Fruit fly (Drosophila melanogaster): ENCODE measurements around the gene CAH2.

Gene CAH2

dm6 chr3L:12131918-12132317, 45.5 kb upstream of the CAH2 start, which contains the start of gene DEF8 (continued):
- TF ChIP-seq Doc2 (GFP tag; IDR thresholded peaks at IDR 0.05) (no peak), CG17385 (GFP tag; optimal IDR thresholded peaks at IDR 0.05) (peak; percentile 81), CG5953 (GFP tag; IDR thresholded peaks at IDR 0.05) (peak; percentile 77), CG7786 (GFP tag; optimal IDR thresholded peaks at IDR 0.05) (peak; percentile 3), nerfin-1 (tag; optimal IDR thresholded peaks at IDR 0.05) (peak; percentile 88), CG32532 (GFP tag; IDR thresholded peaks at IDR 0.05) (peak; percentile 85), hb (GFP tag; IDR thresholded peaks at IDR 0.05; ENCODE audit: partially characterized antibody) (no peak), kah (GFP tag; optimal IDR thresholded peaks at IDR 0.05) (peak; percentile 100), Lim3 (GFP tag; IDR thresholded peaks at IDR 0.05) (peak; percentile 42; the same call in 1 of the 2 replicates), E2f2 (GFP tag; IDR thresholded peaks at IDR 0.05) (peak; percentile 71), Myb (GFP tag; optimal IDR thresholded peaks at IDR 0.05) (peak; percentile 4), ftz-f1 (GFP tag; optimal IDR thresholded peaks at IDR 0.05) (peak; percentile 94), CG11093 (GFP tag; IDR thresholded peaks at IDR 0.05) (peak; percentile 30; the same call in 1 of the 3 replicates), CG12942 (GFP tag; optimal IDR thresholded peaks at IDR 0.05) (peak; percentile 77), CG11456 (GFP tag; IDR thresholded peaks at IDR 0.05) (peak; percentile 78), btn (GFP tag; optimal IDR thresholded peaks at IDR 0.05) (no peak), lilli (GFP tag; optimal IDR thresholded peaks at IDR 0.05) (peak; percentile 76), pfk (GFP tag; optimal IDR thresholded peaks at IDR 0.05) (no peak), CG1832 (GFP tag; optimal IDR thresholded peaks at IDR 0.05) (no peak), CG12219 (GFP tag; optimal IDR thresholded peaks at IDR 0.05) (peak; percentile 49), disco-r (GFP tag; optimal IDR thresholded peaks at IDR 0.05) (no peak), onecut (GFP tag; IDR thresholded peaks at IDR 0.05) (peak; percentile 77), CG12769 (tag; optimal IDR thresholded peaks at IDR 0.05) (no peak), dpn (GFP tag; optimal IDR thresholded peaks at IDR 0.05) (peak; percentile 33 to 88), yki (optimal IDR thresholded peaks at IDR 0.05) (no peak), CG4424 (GFP tag; optimal IDR thresholded peaks at IDR 0.05) (peak; percentile 81), tup (GFP tag; optimal IDR thresholded peaks at IDR 0.05) (peak; percentile 20), Dfd (GFP tag; optimal IDR thresholded peaks at IDR 0.05) (no peak), mld (GFP tag; IDR thresholded peaks at IDR 0.05; ENCODE audit: partially characterized antibody) (no peak), br (optimal IDR thresholded peaks at IDR 0.05) (no peak), CG12104 (GFP tag; optimal IDR thresholded peaks at IDR 0.05) (peak; percentile 76), trh (GFP tag; optimal IDR thresholded peaks at IDR 0.05) (peak; percentile 31), vfl (GFP tag; optimal IDR thresholded peaks at IDR 0.05) (no peak), CG31388 (GFP tag; optimal IDR thresholded peaks at IDR 0.05) (no peak), CrebB (tag; optimal IDR thresholded peaks at IDR 0.05) (peak; percentile 75), CG18599 (GFP tag; optimal IDR thresholded peaks at IDR 0.05) (peak; percentile 83), eyg (GFP tag; optimal IDR thresholded peaks at IDR 0.05) (no peak), salm (tag; optimal IDR thresholded peaks at IDR 0.05) (peak; percentile 61), Xrp1 (GFP tag; IDR thresholded peaks at IDR 0.05) (peak; percentile 94), dimm (GFP tag; IDR thresholded peaks at IDR 0.05) (peak; percentile 49; the same call in 1 of the 2 replicates), schlank (tag; optimal IDR thresholded peaks at IDR 0.05) (no peak), crp (GFP tag; optimal IDR thresholded peaks at IDR 0.05) (peak in 1 of 2 experiments; percentile 40), CG10267 (tag; optimal IDR thresholded peaks at IDR 0.05) (peak; percentile 88), CG11085 (GFP tag; IDR thresholded peaks at IDR 0.05) (peak; percentile 67), Hsf (GFP tag; optimal IDR thresholded peaks at IDR 0.05) (peak; percentile 59), Hey (tag; optimal IDR thresholded peaks at IDR 0.05) (no peak), CG12659 (GFP tag; optimal IDR thresholded peaks at IDR 0.05) (peak; percentile 87), CG8290 (GFP tag; optimal IDR thresholded peaks at IDR 0.05) (peak; percentile 79), CG8290 (tag; optimal IDR thresholded peaks at IDR 0.05) (no peak), bab2 (GFP tag; optimal IDR thresholded peaks at IDR 0.05) (peak; percentile 60), dan (GFP tag; IDR thresholded peaks at IDR 0.05) (no peak), CG31224 (GFP tag; IDR thresholded peaks at IDR 0.05) (peak; percentile 72), CG10321 (GFP tag; IDR thresholded peaks at IDR 0.05) (peak; percentile 68; the same call in 1 of the 2 replicates)
